Worm (Caenorhabditis elegans) whole organism, L2 larva: ENCODE results near the gene K09D9.14.

Source experiments
- C34F6.9 ChIP-seq: fragments of 150-350 bp; optimal IDR thresholded peaks from 2 replicates; lab custom pipeline; 2014; ENCODE audit warnings: missing biosample characterization, missing genetic modification characterization
- F13H6.1 ChIP-seq: sonication (generic microtip); optimal IDR thresholded peaks from 2 replicates; lab custom pipeline; 2016; ENCODE audit warnings: missing genetic modification characterization, missing compliant biosample characterization
- ZK546.5 ChIP-seq: sonication (generic microtip); optimal IDR thresholded peaks from 2 replicates; lab custom pipeline; 2017; ENCODE audit warnings: missing biosample characterization, missing genetic modification characterization
- aly-2 ChIP-seq: fragments of 150-350 bp; optimal IDR thresholded peaks from 2 replicates; lab custom pipeline; 2014; ENCODE audit warnings: missing biosample characterization, missing genetic modification characterization
- blmp-1 ChIP-seq: sonication (generic microtip); optimal IDR thresholded peaks from 2 replicates; lab custom pipeline; 2017; ENCODE audit warnings: missing genetic modification characterization, mild to moderate bottlenecking, missing compliant biosample characterization, antibody characterized with exemption, moderate library complexity; ENCODE audit not compliant: insufficient read depth
- ceh-16 ChIP-seq: fragments of 150-350 bp; optimal IDR thresholded peaks from 2 replicates; lab custom pipeline; 2014; ENCODE audit warnings: missing biosample characterization, missing genetic modification characterization
- crh-2 ChIP-seq: sonication (generic microtip); optimal IDR thresholded peaks from 2 replicates; lab custom pipeline; 2017; ENCODE audit warnings: missing biosample characterization, missing genetic modification characterization
- dmd-4 ChIP-seq: sonication (generic microtip); optimal IDR thresholded peaks from 2 replicates; lab custom pipeline; 2017; ENCODE audit warnings: missing biosample characterization, missing genetic modification characterization
- elt-3 ChIP-seq: sonication (generic microtip); optimal IDR thresholded peaks from 2 replicates; lab custom pipeline; 2017; ENCODE audit warnings: missing biosample characterization, missing genetic modification characterization
- fos-1 ChIP-seq: fragments of 150-350 bp; optimal IDR thresholded peaks from 2 replicates; lab custom pipeline; 2014; ENCODE audit warnings: missing biosample characterization, missing genetic modification characterization
- lin-13 ChIP-seq: fragments of 150-350 bp; optimal IDR thresholded peaks from 2 replicates; lab custom pipeline; 2014; ENCODE audit warnings: missing biosample characterization, missing genetic modification reagents, missing genetic modification characterization
- lin-39 ChIP-seq: fragments of 150-350 bp; optimal IDR thresholded peaks from 2 replicates; lab custom pipeline; 2014; ENCODE audit warnings: missing biosample characterization, missing genetic modification reagents, missing genetic modification characterization
- lsy-2 ChIP-seq, 2 experiments: fragments of 150-350 bp in 1 of 2; sonication (generic microtip) in 1 of 2; optimal IDR thresholded peaks; 2 replicates each; lab custom pipeline; 2014 to 2017; ENCODE audit warnings: missing biosample characterization in 2 of 2, missing genetic modification characterization in 2 of 2
- mab-5 ChIP-seq: fragments of 150-350 bp; optimal IDR thresholded peaks from 2 replicates; lab custom pipeline; 2014; ENCODE audit warnings: missing biosample characterization, missing genetic modification characterization
- mbf-1 ChIP-seq: sonication (generic microtip); optimal IDR thresholded peaks from 2 replicates; lab custom pipeline; 2017; ENCODE audit warnings: missing biosample characterization, missing genetic modification characterization
- mdl-1 ChIP-seq, 2 experiments: fragments of 150-350 bp in 1 of 2; sonication (generic microtip) in 1 of 2; optimal IDR thresholded peaks; 2 replicates each; lab custom pipeline; 2017; ENCODE audit warnings: missing biosample characterization in 2 of 2, missing genetic modification characterization in 2 of 2
- nhr-10 ChIP-seq: sonication (generic microtip); optimal IDR thresholded peaks from 2 replicates; lab custom pipeline; 2017; ENCODE audit warnings: missing biosample characterization, missing genetic modification characterization
- nhr-11 ChIP-seq: fragments of 150-350 bp; optimal IDR thresholded peaks from 2 replicates; lab custom pipeline; 2014; ENCODE audit warnings: missing biosample characterization, missing genetic modification characterization
- nhr-12 ChIP-seq: fragments of 150-350 bp; optimal IDR thresholded peaks from 2 replicates; lab custom pipeline; 2014; ENCODE audit warnings: missing biosample characterization, missing genetic modification characterization
- nhr-129 ChIP-seq: fragments of 150-350 bp; optimal IDR thresholded peaks from 2 replicates; lab custom pipeline; 2014; ENCODE audit warnings: missing biosample characterization, missing genetic modification characterization
- nhr-21 ChIP-seq: fragments of 150-350 bp; optimal IDR thresholded peaks from 2 replicates; lab custom pipeline; 2014; ENCODE audit warnings: missing biosample characterization, missing genetic modification characterization
- nhr-23 ChIP-seq: fragments of 150-350 bp; optimal IDR thresholded peaks from 2 replicates; lab custom pipeline; 2014; ENCODE audit warnings: missing biosample characterization, missing genetic modification reagents, missing genetic modification characterization
- nhr-25 ChIP-seq: fragments of 150-350 bp; sonication (generic microtip); optimal IDR thresholded peaks from 3 replicates; lab custom pipeline; 2014; ENCODE audit warnings: missing biosample characterization, missing genetic modification characterization
- nhr-77 ChIP-seq: fragments of 150-350 bp; optimal IDR thresholded peaks from 2 replicates; lab custom pipeline; 2014; ENCODE audit warnings: missing biosample characterization, missing genetic modification characterization
- peb-1 ChIP-seq: fragments of 150-350 bp; optimal IDR thresholded peaks from 2 replicates; lab custom pipeline; 2014; ENCODE audit warnings: missing biosample characterization, missing genetic modification characterization
- sem-4 ChIP-seq: fragments of 150-350 bp; optimal IDR thresholded peaks from 2 replicates; lab custom pipeline; 2014; ENCODE audit warnings: missing biosample characterization, missing genetic modification reagents, missing genetic modification characterization
- skn-1 ChIP-seq: sonication (generic microtip); optimal IDR thresholded peaks from 2 replicates; lab custom pipeline; 2017; ENCODE audit warnings: missing biosample characterization, missing genetic modification characterization
- sma-3 ChIP-seq: sonication (generic microtip); optimal IDR thresholded peaks from 2 replicates; lab custom pipeline; 2016; ENCODE audit warnings: missing genetic modification reagents, missing genetic modification characterization, missing compliant biosample characterization
- sma-9 ChIP-seq, 2 experiments: fragments of 150-350 bp in 1 of 2; sonication (generic microtip) in 1 of 2; optimal IDR thresholded peaks; 2 replicates each; lab custom pipeline; 2014 to 2016; ENCODE audit warnings: missing genetic modification characterization in 2 of 2, mild to moderate bottlenecking in 1 of 2, missing biosample characterization in 1 of 2, missing compliant biosample characterization in 1 of 2, missing genetic modification reagents in 1 of 2, moderate library complexity in 1 of 2
- snpc-4 ChIP-seq: fragments of 150-350 bp; optimal IDR thresholded peaks from 2 replicates; lab custom pipeline; 2014; ENCODE audit warnings: missing biosample characterization, missing genetic modification characterization
- unc-39 ChIP-seq: fragments of 150-350 bp; optimal IDR thresholded peaks from 2 replicates; lab custom pipeline; 2014; ENCODE audit warnings: missing biosample characterization, missing genetic modification characterization
- unc-55 ChIP-seq: fragments of 150-350 bp; sonication (generic microtip); optimal IDR thresholded peaks from 3 replicates; lab custom pipeline; 2014; ENCODE audit warnings: missing biosample characterization, missing genetic modification reagents, missing genetic modification characterization
- unc-62 ChIP-seq: fragments of 150-350 bp; optimal IDR thresholded peaks from 2 replicates; lab custom pipeline; 2014; ENCODE audit warnings: missing biosample characterization, missing genetic modification reagents, missing genetic modification characterization
- zag-1 ChIP-seq: fragments of 150-350 bp; optimal IDR thresholded peaks from 2 replicates; lab custom pipeline; 2014; ENCODE audit warnings: missing biosample characterization, missing genetic modification characterization
- ztf-11 ChIP-seq: sonication (generic microtip); optimal IDR thresholded peaks from 2 replicates; lab custom pipeline; 2017; ENCODE audit warnings: missing biosample characterization, missing genetic modification characterization
- ztf-4 ChIP-seq: fragments of 150-350 bp; optimal IDR thresholded peaks from 2 replicates; lab custom pipeline; 2014; ENCODE audit warnings: missing biosample characterization, missing genetic modification characterization

K09D9.14 gene

DNA sequence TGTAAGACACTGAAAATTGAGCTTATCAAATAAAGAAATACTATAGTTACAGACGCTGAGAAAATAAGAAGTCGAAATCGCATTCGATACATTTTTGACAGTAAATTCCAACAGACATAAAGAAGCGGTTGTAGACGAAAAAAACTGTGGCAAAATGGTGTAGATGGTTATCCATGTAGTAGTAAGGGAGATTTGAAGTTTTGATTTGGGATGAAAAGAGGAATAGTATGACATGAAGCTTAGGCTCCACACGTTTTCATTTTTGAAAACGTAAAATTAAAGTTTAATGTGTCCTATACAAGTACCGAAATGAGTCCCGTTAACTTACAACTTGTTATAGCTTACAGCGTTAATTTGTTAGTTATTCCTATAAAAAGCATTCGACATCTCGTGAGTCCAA lies 27.6 kb downstream of the K09D9.14 start, which contains the start of gene K09D9.9:
Gene K09D9.9, minus strand, starts transcription at position 101 of the 400 bp plus-strand sequence.
- TF ChIP-seq unc-62 (no peak), dmd-4 (tag; lab: Kevin White, UChicago) (no peak), lin-13 (GFP tag; lab: Kevin White, UChicago) (no peak), sma-9 (GFP tag; optimal IDR thresholded peaks at IDR 0.05; lab: Kevin White, UChicago) (no peak), sma-9 (tag; optimal IDR thresholded peaks at IDR 0.05; lab: Kevin White, UChicago) (no peak), crh-2 (no peak), ceh-16 (tag; lab: Kevin White, UChicago) (no peak), unc-55 (no peak), zag-1 (no peak), F13H6.1 (tag; lab: Kevin White, UChicago) (no peak), sem-4 (tag; lab: Kevin White, UChicago) (no peak), ZK546.5 (tag; lab: Kevin White, UChicago) (no peak), blmp-1 (no peak), nhr-23 (tag; lab: Kevin White, UChicago) (no peak), lin-39 (no peak), nhr-129 (tag; lab: Kevin White, UChicago) (no peak), nhr-25 (tag; lab: Kevin White, UChicago) (no peak), nhr-77 (no peak), peb-1 (tag; lab: Kevin White, UChicago) (no peak), nhr-10 (no peak)
- TF ChIP-seq, all 48 proteins: peak for 0

DNA sequence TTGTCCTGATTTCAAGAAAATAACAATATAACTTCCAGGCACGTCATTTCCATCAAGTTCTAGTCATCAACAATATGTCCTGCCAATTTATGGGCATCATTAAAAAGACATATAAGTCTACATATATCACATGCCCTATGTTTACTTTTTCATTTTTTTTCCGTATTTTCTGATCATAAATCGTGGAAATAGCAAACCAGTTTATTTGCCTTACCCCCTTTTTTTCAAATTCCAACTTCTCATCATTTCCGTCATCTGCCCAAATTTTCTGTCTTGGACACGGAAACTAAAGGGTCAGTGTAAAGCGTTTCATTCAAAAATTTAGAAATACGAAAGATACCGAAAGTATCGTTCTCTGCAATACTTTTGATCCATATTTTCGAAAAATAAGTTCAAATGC lies 29.3 kb downstream of the K09D9.14 start:
- no peak for TF ChIP-seq sma-9 (GFP tag; optimal IDR thresholded peaks at IDR 0.05; lab: Kevin White, UChicago)
- no peak for TF ChIP-seq sma-9 (tag; optimal IDR thresholded peaks at IDR 0.05; lab: Kevin White, UChicago)
- TF ChIP-seq ztf-11, result no peak
- no peak for TF ChIP-seq ztf-4 (tag; lab: Kevin White, UChicago)

DNA sequence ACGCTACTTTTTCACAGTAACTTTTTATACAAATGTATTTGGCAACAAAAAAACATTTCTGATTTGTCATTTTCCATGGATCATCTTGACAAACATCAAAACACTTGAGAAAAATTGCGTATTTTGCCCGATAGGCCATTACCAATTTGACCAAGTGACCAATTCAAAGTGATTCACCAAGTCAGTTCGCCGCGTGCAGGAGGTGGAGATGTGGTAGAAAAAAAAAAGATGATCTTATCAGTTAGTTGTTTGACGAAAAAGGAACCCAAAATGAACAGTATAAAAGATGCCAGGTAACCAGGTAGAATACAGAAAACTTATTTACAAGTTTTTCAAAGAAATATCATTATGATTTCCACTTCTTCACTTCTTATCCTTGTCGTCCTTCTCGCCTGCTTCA lies 32.6 kb downstream of the K09D9.14 start, which contains the start of gene nlp-27:
Gene nlp-27, plus strand, starts transcription at position 309 of the 400 bp plus-strand sequence.
- TF ChIP-seq ceh-16 (tag; lab: Kevin White, UChicago) (no peak), aly-2 (tag; lab: Kevin White, UChicago) (no peak), fos-1 (peak; percentile 1), nhr-21 (peak; percentile 3), nhr-11 (tag; lab: Kevin White, UChicago) (no peak)

DNA sequence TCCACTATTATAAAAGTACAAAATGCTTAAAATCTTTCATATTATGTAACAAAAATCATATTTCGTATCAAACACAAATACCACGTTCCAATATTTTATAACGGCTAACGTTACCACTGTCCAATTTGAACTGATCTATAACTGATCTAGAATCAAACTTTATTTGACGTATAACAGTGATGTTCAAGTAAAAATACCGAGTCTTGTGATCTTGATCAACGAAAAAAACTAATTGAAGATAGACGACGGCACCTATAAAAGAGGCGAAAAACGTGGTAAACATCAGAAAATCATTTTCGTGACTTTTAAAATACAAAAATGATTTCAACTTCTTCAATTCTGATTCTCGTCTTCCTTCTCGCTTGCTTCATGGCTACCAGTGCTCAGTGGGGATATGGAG lies 34.1 kb downstream of the K09D9.14 start, which contains the start of gene nlp-28:
Gene nlp-28, plus strand, starts transcription at position 285 of the 400 bp plus-strand sequence.
- TF ChIP-seq sma-9 (GFP tag; optimal IDR thresholded peaks at IDR 0.05; lab: Kevin White, UChicago) (peak; percentile 5), sma-9 (tag; optimal IDR thresholded peaks at IDR 0.05; lab: Kevin White, UChicago) (no peak), nhr-10 (no peak), ztf-11 (no peak)

DNA sequence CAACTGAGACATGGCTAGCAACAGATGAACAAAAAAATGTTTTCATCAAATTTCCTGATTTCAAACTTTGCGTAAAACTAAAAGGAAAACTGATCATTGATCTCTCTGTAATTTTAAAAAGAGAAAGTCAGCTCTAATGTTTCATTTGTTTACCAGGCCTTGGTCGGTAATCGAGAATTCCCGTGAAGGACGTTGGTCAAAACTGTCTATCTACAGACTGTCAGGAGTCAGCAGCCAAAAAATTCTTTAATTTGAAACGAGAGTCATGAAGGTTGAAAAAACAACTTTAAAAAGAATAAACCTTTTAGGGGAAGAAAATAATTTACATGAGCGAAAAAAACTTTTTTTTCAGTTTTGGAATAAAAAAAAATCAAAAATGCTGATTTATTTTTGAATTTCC lies 36.6 kb downstream of the K09D9.14 start:
- no peak for TF ChIP-seq aly-2 (tag; lab: Kevin White, UChicago)
- TF ChIP-seq unc-55, result no peak
- TF ChIP-seq mdl-1 (tag; optimal IDR thresholded peaks at IDR 0.05; lab: Kevin White, UChicago), result no peak
- no peak for TF ChIP-seq elt-3
- no peak for TF ChIP-seq skn-1
- no peak for TF ChIP-seq C34F6.9
- TF ChIP-seq nhr-12 (tag; lab: Kevin White, UChicago), result no peak
- TF ChIP-seq nhr-25 (tag; lab: Kevin White, UChicago), result peak; percentile 42
- no peak for TF ChIP-seq nhr-11 (tag; lab: Kevin White, UChicago)
- TF ChIP-seq fos-1, result no peak
- TF ChIP-seq unc-39, result no peak
- TF ChIP-seq sma-9 (GFP tag; optimal IDR thresholded peaks at IDR 0.05; lab: Kevin White, UChicago), result peak; percentile 72
- no peak for TF ChIP-seq sma-9 (tag; optimal IDR thresholded peaks at IDR 0.05; lab: Kevin White, UChicago)
- TF ChIP-seq zag-1, result no peak
- peak; percentile 54 for TF ChIP-seq blmp-1
- TF ChIP-seq nhr-21, result no peak
- no peak for TF ChIP-seq peb-1 (tag; lab: Kevin White, UChicago)
- no peak for TF ChIP-seq ztf-11
- TF ChIP-seq nhr-77, result no peak
- no peak for TF ChIP-seq mab-5 (tag; lab: Kevin White, UChicago)
- no peak for TF ChIP-seq mbf-1 (tag; lab: Kevin White, UChicago)
- TF ChIP-seq sma-3 (GFP tag; lab: Kevin White, UChicago), result no peak
- TF ChIP-seq snpc-4 (tag; lab: Kevin White, UChicago), result no peak
- no peak for TF ChIP-seq sem-4 (tag; lab: Kevin White, UChicago)
- no peak for TF ChIP-seq lsy-2 (tag; optimal IDR thresholded peaks at IDR 0.05; lab: Kevin White, UChicago)
- TF ChIP-seq, all 48 proteins: peak for 3
